Fruit fly (Drosophila melanogaster) whole organism, embryonic: ENCODE results near the gene Sec63.
A peak's percentile ranks its signal among the peaks of the same experiment; 100 is the strongest.

ENCODE experiments used
- Aef1 ChIP-seq: fragments of 200-800 bp; sonication (Bioruptor generic); IDR thresholded peaks from 3 replicates; pipeline ENCODE4 v1.3.6; 2022; ENCODE audit warnings: missing biosample characterization, missing genetic modification characterization
- Atf3 ChIP-seq: fragments of 200-800 bp; sonication (Bioruptor generic); optimal IDR thresholded peaks from 3 replicates; lab custom pipeline; 2016; ENCODE audit warnings: missing biosample characterization, missing genetic modification characterization
- Atf6 ChIP-seq: fragments of 200-800 bp; sonication (Bioruptor generic); IDR thresholded peaks from 2 replicates; pipeline ENCODE4 v1.3.6; 2022; ENCODE audit warnings: missing biosample characterization, missing genetic modification characterization
- B-H2 ChIP-seq: fragments of 200-800 bp; sonication (Bioruptor generic); optimal IDR thresholded peaks from 2 replicates; lab custom pipeline; 2018; ENCODE audit warnings: missing biosample characterization, mild to moderate bottlenecking, missing genetic modification characterization
- CG10274 ChIP-seq: fragments of 200-800 bp; sonication (Bioruptor generic); optimal IDR thresholded peaks from 3 replicates; lab custom pipeline; 2017; ENCODE audit warnings: missing biosample characterization, mild to moderate bottlenecking, missing genetic modification characterization
- CG13123 ChIP-seq: fragments of 200-800 bp; sonication (Bioruptor generic); optimal IDR thresholded peaks from 2 replicates; lab custom pipeline; 2016; ENCODE audit warnings: missing biosample characterization, missing genetic modification characterization
- CG16863 ChIP-seq: fragments of 200-800 bp; sonication (Bioruptor generic); optimal IDR thresholded peaks from 3 replicates; lab custom pipeline; 2016; ENCODE audit warnings: missing biosample characterization, missing genetic modification characterization
- CG17328 ChIP-seq: fragments of 200-800 bp; sonication (Bioruptor generic); IDR thresholded peaks from 2 replicates; pipeline ENCODE4 v1.3.6; 2022; ENCODE audit warnings: missing biosample characterization, missing genetic modification characterization
- CG18476 ChIP-seq: fragments of 200-800 bp; sonication (Bioruptor generic); optimal IDR thresholded peaks from 2 replicates; lab custom pipeline; 2016; ENCODE audit warnings: missing biosample characterization, mild to moderate bottlenecking, missing genetic modification characterization
- CG18764 ChIP-seq: fragments of 200-800 bp; sonication (Bioruptor generic); optimal IDR thresholded peaks from 3 replicates; lab custom pipeline; 2016; ENCODE audit warnings: missing biosample characterization, missing genetic modification characterization
- CG31388 ChIP-seq: fragments of 200-800 bp; sonication (Bioruptor generic); optimal IDR thresholded peaks from 2 replicates; lab custom pipeline; 2016; ENCODE audit warnings: missing biosample characterization, missing genetic modification characterization
- CG32767 ChIP-seq: fragments of 200-800 bp; sonication (Bioruptor generic); IDR thresholded peaks from 2 replicates; pipeline ENCODE4 v1.3.6; 2022; ENCODE audit warnings: missing biosample characterization, missing genetic modification characterization
- CG3407 ChIP-seq: fragments of 200-800 bp; sonication (Bioruptor generic); optimal IDR thresholded peaks from 2 replicates; lab custom pipeline; 2018; ENCODE audit warnings: missing biosample characterization, mild to moderate bottlenecking, missing genetic modification characterization
- CG3838 ChIP-seq: fragments of 200-800 bp; sonication (Bioruptor generic); optimal IDR thresholded peaks from 3 replicates; lab custom pipeline; 2016; ENCODE audit warnings: missing biosample characterization, missing genetic modification characterization
- CG4730 ChIP-seq: fragments of 200-800 bp; sonication (Bioruptor generic); IDR thresholded peaks from 2 replicates; pipeline ENCODE4 v1.3.6; 2022; ENCODE audit warnings: missing biosample characterization, missing genetic modification characterization
- CG5180 ChIP-seq: fragments of 200-800 bp; sonication (Bioruptor generic); optimal IDR thresholded peaks from 3 replicates; lab custom pipeline; 2017; ENCODE audit warnings: missing biosample characterization, missing genetic modification characterization, mild to moderate bottlenecking, moderate library complexity, missing genetic modification reagents
- CG7745 ChIP-seq: fragments of 200-800 bp; sonication (Bioruptor generic); optimal IDR thresholded peaks from 2 replicates; lab custom pipeline; 2018; ENCODE audit warnings: missing biosample characterization, mild to moderate bottlenecking, missing genetic modification characterization, moderate library complexity
- CG8089 ChIP-seq: fragments of 200-800 bp; sonication (Bioruptor generic); optimal IDR thresholded peaks from 3 replicates; lab custom pipeline; 2016; ENCODE audit warnings: missing biosample characterization, missing genetic modification characterization
- CG9437 ChIP-seq: fragments of 200-800 bp; sonication (Bioruptor generic); optimal IDR thresholded peaks from 2 replicates; lab custom pipeline; 2018; ENCODE audit warnings: missing biosample characterization, mild to moderate bottlenecking, missing genetic modification characterization
- CG9727 ChIP-seq: fragments of 200-800 bp; sonication (Bioruptor generic); optimal IDR thresholded peaks from 3 replicates; lab custom pipeline; 2017; ENCODE audit warnings: missing biosample characterization, mild to moderate bottlenecking, missing genetic modification characterization
- CG9817 ChIP-seq: fragments of 200-800 bp; sonication (Bioruptor generic); optimal IDR thresholded peaks from 2 replicates; lab custom pipeline; 2018; ENCODE audit warnings: missing biosample characterization, mild to moderate bottlenecking, missing genetic modification characterization, moderate library complexity
- Camta ChIP-seq: fragments of 200-800 bp; sonication (Bioruptor generic); optimal IDR thresholded peaks from 2 replicates; lab custom pipeline; 2016; ENCODE audit warnings: missing biosample characterization, missing genetic modification characterization
- Doc3 ChIP-seq: fragments of 200-800 bp; sonication (Bioruptor generic); IDR thresholded peaks from 3 replicates; pipeline ENCODE4 v1.3.6; 2022; ENCODE audit warnings: missing biosample characterization, missing genetic modification characterization; ENCODE audit not compliant: partially characterized antibody
- Dp ChIP-seq: fragments of 200-800 bp; sonication (Bioruptor generic); optimal IDR thresholded peaks from 2 replicates; lab custom pipeline; 2018; ENCODE audit warnings: missing biosample characterization, mild to moderate bottlenecking, missing genetic modification characterization, moderate library complexity
- Drgx ChIP-seq: fragments of 200-800 bp; sonication (Bioruptor generic); IDR thresholded peaks from 2 replicates; pipeline ENCODE4 v1.3.6; 2022; ENCODE audit warnings: missing biosample characterization, missing genetic modification characterization
- Elba2 ChIP-seq: fragments of 200-800 bp; sonication (Bioruptor generic); optimal IDR thresholded peaks from 3 replicates; lab custom pipeline; 2016; ENCODE audit warnings: missing biosample characterization, missing genetic modification characterization
- Fer1 ChIP-seq: fragments of 200-800 bp; sonication (Bioruptor generic); optimal IDR thresholded peaks from 2 replicates; lab custom pipeline; 2017; ENCODE audit warnings: missing biosample characterization, mild to moderate bottlenecking, missing genetic modification characterization
- Hand ChIP-seq: fragments of 200-800 bp; sonication (Bioruptor generic); optimal IDR thresholded peaks from 2 replicates; lab custom pipeline; 2017; ENCODE audit warnings: mild to moderate bottlenecking, missing biosample characterization, missing genetic modification reagents, missing genetic modification characterization
- Lpt ChIP-seq: fragments of >200 bp; optimal IDR thresholded peaks from 2 replicates; lab custom pipeline; 2018; ENCODE audit warnings: missing biosample characterization, missing genetic modification characterization
- Opbp ChIP-seq: fragments of 200-800 bp; sonication (Bioruptor generic); IDR thresholded peaks from 3 replicates; pipeline ENCODE4 v1.3.6; 2022; ENCODE audit warnings: missing biosample characterization, missing genetic modification characterization; ENCODE audit not compliant: partially characterized antibody
- Ssrp ChIP-seq: fragments of 200-800 bp; sonication (Bioruptor generic); optimal IDR thresholded peaks from 2 replicates; lab custom pipeline; 2018; ENCODE audit warnings: missing biosample characterization, mild to moderate bottlenecking, missing genetic modification characterization, moderate library complexity
- Tbp ChIP-seq: fragments of >200 bp; optimal IDR thresholded peaks from 2 replicates; lab custom pipeline; 2018; ENCODE audit warnings: missing biosample characterization, missing genetic modification characterization
- crc ChIP-seq: fragments of 200-800 bp; sonication (Bioruptor generic); optimal IDR thresholded peaks from 2 replicates; lab custom pipeline; 2016; ENCODE audit warnings: missing biosample characterization, missing genetic modification characterization
- dimm ChIP-seq: fragments of 200-800 bp; sonication (Bioruptor generic); IDR thresholded peaks from 2 replicates; pipeline ENCODE4 v1.3.6; 2022; ENCODE audit warnings: missing biosample characterization, missing genetic modification characterization
- dysf ChIP-seq: fragments of 200-800 bp; sonication (Bioruptor generic); IDR thresholded peaks from 3 replicates; pipeline ENCODE4 v1.3.6; 2022; ENCODE audit warnings: missing biosample characterization, missing genetic modification characterization
- fd96Cb ChIP-seq: fragments of 200-800 bp; sonication (Bioruptor generic); optimal IDR thresholded peaks from 2 replicates; lab custom pipeline; 2018; ENCODE audit warnings: missing biosample characterization, mild to moderate bottlenecking, missing genetic modification characterization, moderate library complexity
- gem ChIP-seq: fragments of 200-800 bp; sonication (Bioruptor generic); optimal IDR thresholded peaks from 2 replicates; lab custom pipeline; 2019; ENCODE audit warnings: missing biosample characterization, mild to moderate bottlenecking, missing genetic modification characterization, moderate library complexity
- gro ChIP-seq: fragments of 200-800 bp; sonication (Bioruptor generic); optimal IDR thresholded peaks from 2 replicates; lab custom pipeline; 2016; ENCODE audit warnings: missing biosample characterization, missing genetic modification characterization
- gt ChIP-seq: fragments of 200-800 bp; sonication (Bioruptor generic); IDR thresholded peaks from 2 replicates; pipeline ENCODE4 v1.3.6; 2022; ENCODE audit warnings: missing biosample characterization, missing genetic modification characterization
- ind ChIP-seq: fragments of 200-800 bp; sonication (Bioruptor generic); optimal IDR thresholded peaks from 3 replicates; lab custom pipeline; 2016; ENCODE audit warnings: missing biosample characterization, missing genetic modification characterization
- kay ChIP-seq: fragments of 200-800 bp; sonication (Bioruptor generic); optimal IDR thresholded peaks from 2 replicates; lab custom pipeline; 2016; ENCODE audit warnings: missing biosample characterization, missing genetic modification characterization
- lab ChIP-seq: fragments of 200-800 bp; sonication (Bioruptor generic); optimal IDR thresholded peaks from 3 replicates; lab custom pipeline; 2017; ENCODE audit warnings: missing biosample characterization, missing genetic modification characterization, mild to moderate bottlenecking, moderate library complexity, missing genetic modification reagents
- nerfin-2 ChIP-seq: fragments of 200-800 bp; sonication (Bioruptor generic); IDR thresholded peaks from 2 replicates; pipeline ENCODE4 v1.3.6; 2022; ENCODE audit warnings: missing biosample characterization, missing genetic modification characterization; ENCODE audit not compliant: partially characterized antibody
- p53 ChIP-seq: fragments of 200-800 bp; sonication (Bioruptor generic); optimal IDR thresholded peaks from 2 replicates; lab custom pipeline; 2016; ENCODE audit warnings: missing biosample characterization, missing genetic modification characterization
- phol ChIP-seq: fragments of 200-800 bp; sonication (Bioruptor generic); optimal IDR thresholded peaks from 3 replicates; lab custom pipeline; 2018; ENCODE audit warnings: missing biosample characterization, mild to moderate bottlenecking, missing genetic modification characterization, moderate library complexity
- sd ChIP-seq: fragments of 200-800 bp; sonication (Bioruptor generic); optimal IDR thresholded peaks from 3 replicates; lab custom pipeline; 2018; ENCODE audit warnings: missing biosample characterization, mild to moderate bottlenecking, missing genetic modification characterization, moderate library complexity
- sima ChIP-seq: fragments of 200-800 bp; sonication (Bioruptor generic); optimal IDR thresholded peaks from 2 replicates; lab custom pipeline; 2016; ENCODE audit warnings: missing biosample characterization, missing genetic modification characterization
- sqz ChIP-seq: fragments of 200-800 bp; sonication (Bioruptor generic); optimal IDR thresholded peaks from 3 replicates; lab custom pipeline; 2018; ENCODE audit warnings: missing biosample characterization, mild to moderate bottlenecking, missing genetic modification characterization
- trh ChIP-seq: fragments of 200-800 bp; sonication (Bioruptor generic); optimal IDR thresholded peaks from 2 replicates; lab custom pipeline; 2016; ENCODE audit warnings: missing biosample characterization, missing genetic modification characterization
- tup ChIP-seq: fragments of 200-800 bp; sonication (Bioruptor generic); optimal IDR thresholded peaks from 2 replicates; lab custom pipeline; 2016; ENCODE audit warnings: missing biosample characterization, mild to moderate bottlenecking, missing genetic modification characterization, moderate library complexity
- yki ChIP-seq: fragments of >200 bp; optimal IDR thresholded peaks from 3 replicates; lab custom pipeline; 2018

Sec63 gene

dm6 chr3L:7347984-7348631 is 12.3 kb upstream of the Sec63 start, which contains the start of the genes Srp19 and qm (continued):
- TF ChIP-seq dimm = no peak
- peak; percentile 76 for TF ChIP-seq gem (tag; lab: Kevin White, UChicago)
- TF ChIP-seq CG9817 (tag; lab: Kevin White, UChicago) = peak; percentile 75
- peak; percentile 88 for TF ChIP-seq Aef1 (GFP tag; lab: Robert Waterston, UW)
- TF ChIP-seq Dp (GFP tag; lab: Kevin White, UChicago) = peak; percentile 5
- TF ChIP-seq CG3407 = no peak
- no peak for TF ChIP-seq yki
- no peak for TF ChIP-seq nerfin-2
- peak; percentile 55 for TF ChIP-seq lab (GFP tag; lab: Kevin White, UChicago)
- TF ChIP-seq Ssrp (tag; lab: Kevin White, UChicago) = no peak
- TF ChIP-seq CG31388 = no peak
- TF ChIP-seq crc (GFP tag; lab: Kevin White, UChicago) = no peak
- peak; percentile 54 for TF ChIP-seq kay (GFP tag; lab: Kevin White, UChicago)
- TF ChIP-seq tup (GFP tag; lab: Kevin White, UChicago) = no peak
- peak; percentile 1 for TF ChIP-seq Atf3 (GFP tag; lab: Kevin White, UChicago)
- TF ChIP-seq CG5180 (GFP tag; lab: Kevin White, UChicago) = no peak
- peak; percentile 28 for TF ChIP-seq CG9727 (GFP tag; lab: Kevin White, UChicago)
- TF ChIP-seq sima (GFP tag; lab: Kevin White, UChicago) = no peak
- TF ChIP-seq Lpt (GFP tag; lab: Kevin White, UChicago) = no peak
- TF ChIP-seq phol (tag; lab: Kevin White, UChicago) = peak; percentile 68
- no peak for TF ChIP-seq Hand (GFP tag; lab: Kevin White, UChicago)
- peak; percentile 30 for TF ChIP-seq fd96Cb
- no peak for TF ChIP-seq trh (GFP tag; lab: Kevin White, UChicago)
- peak; percentile 53 for TF ChIP-seq Camta (GFP tag; lab: Kevin White, UChicago)
- TF ChIP-seq p53 (GFP tag; lab: Kevin White, UChicago) = no peak
- no peak for TF ChIP-seq CG8089 (GFP tag; lab: Kevin White, UChicago)
- TF ChIP-seq CG4730 (GFP tag; lab: Robert Waterston, UW) = no peak
- no peak for TF ChIP-seq CG7745 (tag; lab: Kevin White, UChicago)
- peak; percentile 6 for TF ChIP-seq CG18476
- TF ChIP-seq CG3838 (GFP tag; lab: Kevin White, UChicago) = no peak
- TF ChIP-seq Tbp (GFP tag; lab: Kevin White, UChicago) = no peak
- TF ChIP-seq CG17328 (GFP tag; lab: Robert Waterston, UW) = no peak
- TF ChIP-seq B-H2 = no peak
- TF ChIP-seq Drgx (GFP tag; lab: Robert Waterston, UW) = no peak
- no peak for TF ChIP-seq CG32767 (GFP tag; lab: Robert Waterston, UW)
- TF ChIP-seq sd = peak; percentile 33
- TF ChIP-seq gro (GFP tag; lab: Kevin White, UChicago) = peak; percentile 36
- no peak for TF ChIP-seq CG18764 (GFP tag; lab: Kevin White, UChicago)
- peak; percentile 51 for TF ChIP-seq Fer1 (GFP tag; lab: Kevin White, UChicago)
- TF ChIP-seq CG13123 (GFP tag; lab: Kevin White, UChicago) = no peak
- TF ChIP-seq CG9437 (GFP tag; lab: Kevin White, UChicago) = no peak
- peak; percentile 50; the same call in 2 of the 3 replicates for TF ChIP-seq Opbp (GFP tag; lab: Robert Waterston, UW)
- no peak for TF ChIP-seq CG10274 (GFP tag; lab: Kevin White, UChicago)
- TF ChIP-seq ind (GFP tag; lab: Kevin White, UChicago) = peak; percentile 57
- TF ChIP-seq Atf6 = peak; percentile 64
- no peak for TF ChIP-seq gt
- peak; percentile 64 for TF ChIP-seq dysf
- peak; percentile 78 for TF ChIP-seq Doc3 (GFP tag; lab: Robert Waterston, UW)
- peak; percentile 19 for TF ChIP-seq Elba2 (GFP tag; lab: Kevin White, UChicago)
- TF ChIP-seq sqz = no peak
- peak; percentile 25 for TF ChIP-seq CG16863 (GFP tag; lab: Kevin White, UChicago)
